Fruit fly (Drosophila melanogaster) whole organism, embryonic: ENCODE measurements around the gene Best4.

Source experiments
- Ada2b ChIP-seq: fragments of 200-800 bp; sonication (Bioruptor generic); IDR thresholded peaks from 2 replicates; pipeline ENCODE4 v1.3.6; 2022; ENCODE audit warnings: missing biosample characterization, missing genetic modification characterization
- Bdp1 ChIP-seq: fragments of 200-800 bp; sonication (Bioruptor generic); optimal IDR thresholded peaks from 3 replicates; lab custom pipeline; 2016; ENCODE audit warnings: missing biosample characterization, missing genetic modification characterization
- CG10366 ChIP-seq: fragments of 200-800 bp; sonication (Bioruptor generic); IDR thresholded peaks from 2 replicates; pipeline ENCODE4 v1.3.6; 2022; ENCODE audit warnings: missing biosample characterization, missing genetic modification characterization
- CG10462 ChIP-seq: fragments of 200-800 bp; sonication (Bioruptor generic); optimal IDR thresholded peaks from 2 replicates; lab custom pipeline; 2016; ENCODE audit warnings: missing biosample characterization, missing genetic modification characterization
- CG11247 ChIP-seq: fragments of 200-800 bp; sonication (Bioruptor generic); IDR thresholded peaks from 2 replicates; pipeline ENCODE4 v1.3.6; 2022; ENCODE audit warnings: missing biosample characterization, missing genetic modification characterization
- CG12219 ChIP-seq: fragments of 200-800 bp; sonication (Bioruptor generic); optimal IDR thresholded peaks from 3 replicates; lab custom pipeline; 2018; ENCODE audit warnings: missing biosample characterization, mild to moderate bottlenecking, missing genetic modification characterization
- CG12236 ChIP-seq: fragments of 200-800 bp; sonication (Bioruptor generic); optimal IDR thresholded peaks from 2 replicates; lab custom pipeline; 2016; ENCODE audit warnings: missing biosample characterization, missing genetic modification characterization
- CG12299 ChIP-seq: fragments of 200-800 bp; sonication (Bioruptor generic); optimal IDR thresholded peaks from 2 replicates; lab custom pipeline; 2018; ENCODE audit warnings: missing biosample characterization, mild to moderate bottlenecking, missing genetic modification characterization
- CG13424 ChIP-seq: fragments of 200-800 bp; sonication (Bioruptor generic); optimal IDR thresholded peaks from 2 replicates; lab custom pipeline; 2019; ENCODE audit warnings: missing biosample characterization, mild to moderate bottlenecking, missing genetic modification characterization, moderate library complexity
- CG14441 ChIP-seq: fragments of 200-800 bp; sonication (Bioruptor generic); IDR thresholded peaks from 2 replicates; pipeline ENCODE4 v1.3.6; 2022; ENCODE audit warnings: missing biosample characterization, missing genetic modification characterization
- CG14965 ChIP-seq: fragments of 200-800 bp; sonication (Bioruptor generic); optimal IDR thresholded peaks from 2 replicates; lab custom pipeline; 2016; ENCODE audit warnings: missing biosample characterization, missing genetic modification characterization, borderline replicate concordance
- CG15269 ChIP-seq: fragments of 200-800 bp; sonication (Bioruptor generic); optimal IDR thresholded peaks from 2 replicates; lab custom pipeline; 2018; ENCODE audit warnings: missing biosample characterization, mild to moderate bottlenecking, missing genetic modification characterization, moderate library complexity
- CG16813 ChIP-seq: fragments of 200-800 bp; sonication (Bioruptor generic); IDR thresholded peaks from 3 replicates; pipeline ENCODE4 v1.3.6; 2022; ENCODE audit warnings: missing biosample characterization, missing genetic modification characterization; ENCODE audit not compliant: partially characterized antibody
- CG17361 ChIP-seq: fragments of 200-800 bp; sonication (Bioruptor generic); IDR thresholded peaks from 3 replicates; pipeline ENCODE4 v1.3.6; 2022; ENCODE audit warnings: missing biosample characterization, missing genetic modification characterization
- CG17802 ChIP-seq: fragments of 200-800 bp; sonication (Bioruptor generic); optimal IDR thresholded peaks from 2 replicates; lab custom pipeline; 2018; ENCODE audit warnings: missing biosample characterization, mild to moderate bottlenecking, missing genetic modification characterization, moderate library complexity
- CG2116 ChIP-seq: fragments of 200-800 bp; sonication (Bioruptor generic); optimal IDR thresholded peaks from 3 replicates; lab custom pipeline; 2018; ENCODE audit warnings: missing biosample characterization, mild to moderate bottlenecking, missing genetic modification characterization
- CG2712 ChIP-seq: fragments of 200-800 bp; optimal IDR thresholded peaks from 3 replicates; lab custom pipeline; 2019; ENCODE audit warnings: missing biosample characterization, mild to moderate bottlenecking, missing genetic modification characterization, moderate library complexity
- CG4328 ChIP-seq: fragments of 200-800 bp; sonication (Bioruptor generic); optimal IDR thresholded peaks from 3 replicates; lab custom pipeline; 2017; ENCODE audit warnings: missing biosample characterization, missing genetic modification reagents, missing genetic modification characterization
- CG4404 ChIP-seq: fragments of 200-800 bp; sonication (Bioruptor generic); IDR thresholded peaks from 2 replicates; pipeline ENCODE4 v1.3.6; 2022; ENCODE audit warnings: missing biosample characterization, missing genetic modification characterization
- CG6813 ChIP-seq: fragments of 200-800 bp; sonication (Bioruptor generic); optimal IDR thresholded peaks from 2 replicates; lab custom pipeline; 2017; ENCODE audit warnings: missing biosample characterization, missing genetic modification characterization, mild to moderate bottlenecking, moderate library complexity, missing genetic modification reagents
- CG6854 ChIP-seq: fragments of 200-800 bp; sonication (Bioruptor generic); optimal IDR thresholded peaks from 3 replicates; lab custom pipeline; 2017; ENCODE audit warnings: missing biosample characterization, mild to moderate bottlenecking, missing genetic modification characterization
- CG7271 ChIP-seq: fragments of 200-800 bp; sonication (Bioruptor generic); optimal IDR thresholded peaks from 2 replicates; lab custom pipeline; 2018; ENCODE audit warnings: missing biosample characterization, mild to moderate bottlenecking, missing genetic modification characterization, moderate library complexity
- CG8924 ChIP-seq: fragments of 200-800 bp; optimal IDR thresholded peaks from 3 replicates; lab custom pipeline; 2019; ENCODE audit warnings: missing biosample characterization, mild to moderate bottlenecking, missing genetic modification characterization, moderate library complexity
- CG9215 ChIP-seq: fragments of 200-800 bp; sonication (Bioruptor generic); IDR thresholded peaks from 2 replicates; pipeline ENCODE4 v1.3.6; 2022; ENCODE audit warnings: missing biosample characterization, missing genetic modification characterization
- CHES-1-like ChIP-seq: fragments of 200-800 bp; sonication (Bioruptor generic); optimal IDR thresholded peaks from 2 replicates; lab custom pipeline; 2016; ENCODE audit warnings: missing biosample characterization, missing genetic modification characterization
- CTCF ChIP-seq: fragments of 200-800 bp; sonication (Bioruptor generic); optimal IDR thresholded peaks from 2 replicates; lab custom pipeline; 2017; ENCODE audit warnings: missing biosample characterization, mild to moderate bottlenecking, missing genetic modification characterization, moderate library complexity
- D ChIP-seq, 2 experiments: fragments of 200-800 bp in 1 of 2; fragments of >200 bp in 1 of 2; sonication (Bioruptor generic) in 1 of 2; optimal IDR thresholded peaks; 2 replicates in 1 of 2; 3 replicates in 1 of 2; lab custom pipeline; 2017; ENCODE audit warnings: mild to moderate bottlenecking in 1 of 2, missing biosample characterization in 1 of 2, missing genetic modification characterization in 1 of 2, missing genetic modification reagents in 1 of 2
- Dfd ChIP-seq, 2 experiments: fragments of >200 bp; optimal IDR thresholded peaks; 2 replicates each; lab custom pipeline; 2017; ENCODE audit warnings: missing biosample characterization in 2 of 2, missing genetic modification characterization in 2 of 2
- Fer1 ChIP-seq: fragments of 200-800 bp; sonication (Bioruptor generic); optimal IDR thresholded peaks from 2 replicates; lab custom pipeline; 2017; ENCODE audit warnings: missing biosample characterization, mild to moderate bottlenecking, missing genetic modification characterization
- Hmr ChIP-seq: fragments of 200-800 bp; sonication (Bioruptor generic); optimal IDR thresholded peaks from 3 replicates; lab custom pipeline; 2017; ENCODE audit warnings: mild to moderate bottlenecking, missing biosample characterization, missing genetic modification reagents, missing genetic modification characterization
- MBD-R2 ChIP-seq: fragments of 200-800 bp; sonication (Bioruptor generic); IDR thresholded peaks from 2 replicates; pipeline ENCODE4 v1.3.6; 2022; ENCODE audit warnings: missing biosample characterization, missing genetic modification characterization
- Mes4 ChIP-seq: fragments of 200-800 bp; sonication (Bioruptor generic); optimal IDR thresholded peaks from 2 replicates; lab custom pipeline; 2016; ENCODE audit warnings: missing biosample characterization, missing genetic modification characterization
- Oaz ChIP-seq: fragments of 200-800 bp; sonication (Bioruptor generic); IDR thresholded peaks from 2 replicates; pipeline ENCODE4 v1.3.6; 2022; ENCODE audit warnings: missing biosample characterization, missing genetic modification characterization
- Usf ChIP-seq: fragments of 200-800 bp; sonication (Bioruptor generic); optimal IDR thresholded peaks from 2 replicates; lab custom pipeline; 2017; ENCODE audit warnings: missing genotype, missing biosample characterization, missing genetic modification characterization
- Xbp1 ChIP-seq: fragments of 200-800 bp; sonication (Bioruptor generic); optimal IDR thresholded peaks from 3 replicates; lab custom pipeline; 2016; ENCODE audit warnings: missing biosample characterization, mild to moderate bottlenecking, missing genetic modification characterization
- ac ChIP-seq: fragments of 200-800 bp; sonication (Bioruptor generic); optimal IDR thresholded peaks from 3 replicates; lab custom pipeline; 2017; ENCODE audit warnings: missing biosample characterization, mild to moderate bottlenecking, missing genetic modification characterization
- croc ChIP-seq: fragments of 200-800 bp; sonication (Bioruptor generic); conservative IDR thresholded peaks from 3 replicates; pipeline ENCODE4 v1.3.6; 2022; ENCODE audit warnings: missing biosample characterization, missing genetic modification characterization
- dati ChIP-seq: fragments of 200-800 bp; sonication (Bioruptor generic); IDR thresholded peaks from 2 replicates; pipeline ENCODE4 v1.3.6; 2022; ENCODE audit warnings: missing biosample characterization, missing genetic modification characterization
- disco-r ChIP-seq: fragments of 200-800 bp; sonication (Bioruptor generic); optimal IDR thresholded peaks from 2 replicates; lab custom pipeline; 2016; ENCODE audit warnings: missing biosample characterization, missing genetic modification characterization
- hb ChIP-seq: fragments of 200-800 bp; sonication (Bioruptor generic); IDR thresholded peaks from 3 replicates; pipeline ENCODE4 v1.3.6; 2022; ENCODE audit warnings: missing biosample characterization, missing genetic modification characterization; ENCODE audit not compliant: partially characterized antibody
- her ChIP-seq: fragments of 200-800 bp; sonication (Bioruptor generic); optimal IDR thresholded peaks from 2 replicates; lab custom pipeline; 2016; ENCODE audit warnings: missing biosample characterization, missing genetic modification characterization
- hkb ChIP-seq, 2 experiments: fragments of 200-800 bp in 1 of 2; fragments of >200 bp in 1 of 2; sonication (Bioruptor generic) in 1 of 2; IDR thresholded peaks in 1 of 2; optimal IDR thresholded peaks in 1 of 2; 2 replicates each; pipeline versions ENCODE4 v1.3.6 to Lab custom; 2017 to 2022; ENCODE audit warnings: missing biosample characterization in 1 of 2, missing genetic modification characterization in 1 of 2
- kah ChIP-seq: fragments of 200-800 bp; sonication (Bioruptor generic); optimal IDR thresholded peaks from 2 replicates; lab custom pipeline; 2018; ENCODE audit warnings: missing biosample characterization, mild to moderate bottlenecking, missing genetic modification characterization
- lab ChIP-seq: fragments of 200-800 bp; sonication (Bioruptor generic); optimal IDR thresholded peaks from 3 replicates; lab custom pipeline; 2017; ENCODE audit warnings: missing biosample characterization, missing genetic modification characterization, mild to moderate bottlenecking, moderate library complexity, missing genetic modification reagents
- oc ChIP-seq: fragments of 200-800 bp; sonication (Bioruptor generic); optimal IDR thresholded peaks from 2 replicates; lab custom pipeline; 2018; ENCODE audit warnings: missing biosample characterization, mild to moderate bottlenecking, missing genetic modification characterization, moderate library complexity
- otp ChIP-seq: fragments of 200-800 bp; sonication (Bioruptor generic); IDR thresholded peaks from 3 replicates; pipeline ENCODE4, ENCODE4 v1.3.6; 2022; ENCODE audit warnings: missing biosample characterization, missing genetic modification characterization
- pb ChIP-seq: fragments of 200-800 bp; sonication (Bioruptor generic); optimal IDR thresholded peaks from 3 replicates; lab custom pipeline; 2016; ENCODE audit warnings: missing biosample characterization, missing genetic modification characterization
- salm ChIP-seq: fragments of 200-800 bp; sonication (Bioruptor generic); optimal IDR thresholded peaks from 2 replicates; lab custom pipeline; 2018; ENCODE audit warnings: missing biosample characterization, mild to moderate bottlenecking, missing genetic modification characterization
- sc ChIP-seq, 3 experiments: fragments of >200 bp in 2 of 3; fragments of 200-800 bp in 1 of 3; sonication (Bioruptor generic) in 1 of 3; optimal IDR thresholded peaks; 2 replicates in 2 of 3; 3 replicates in 1 of 3; lab custom pipeline; 2017; ENCODE audit warnings: mild to moderate bottlenecking in 1 of 3, missing biosample characterization in 1 of 3, missing genetic modification characterization in 1 of 3, missing genetic modification reagents in 1 of 3
- slou ChIP-seq: fragments of 200-800 bp; sonication (Bioruptor generic); optimal IDR thresholded peaks from 3 replicates; lab custom pipeline; 2016; ENCODE audit warnings: missing biosample characterization, missing genetic modification characterization
- vnd ChIP-seq: fragments of 200-800 bp; sonication (Bioruptor generic); IDR thresholded peaks from 3 replicates; pipeline ENCODE4 v1.3.6; 2022; ENCODE audit warnings: missing biosample characterization, missing genetic modification characterization; ENCODE audit not compliant: partially characterized antibody

The Best4 gene

dm6 chr3L:15330161-15330542, 31.4 kb downstream of the Best4 start:
- peak; percentile 63 for TF ChIP-seq CG2712 (tag; lab: Kevin White, UChicago)
- TF ChIP-seq kah: no peak
- TF ChIP-seq CG2116 (GFP tag; lab: Kevin White, UChicago): peak; percentile 1
- TF ChIP-seq Usf: no peak
- TF ChIP-seq vnd: no peak
- TF ChIP-seq CG4404 (GFP tag; lab: Robert Waterston, UW): peak; percentile 68
- no peak for TF ChIP-seq oc (tag; lab: Kevin White, UChicago)
- TF ChIP-seq CG10462 (GFP tag; lab: Kevin White, UChicago): no peak
- TF ChIP-seq Bdp1 (GFP tag; lab: Kevin White, UChicago): no peak
- TF ChIP-seq otp (GFP tag; lab: Robert Waterston, UW): no peak
- no peak for TF ChIP-seq hb (GFP tag; lab: Robert Waterston, UW)
- TF ChIP-seq slou (GFP tag; lab: Kevin White, UChicago): no peak
- TF ChIP-seq CG12299 (tag; lab: Kevin White, UChicago): no peak
- no peak for TF ChIP-seq CG14965
- no peak for TF ChIP-seq dati
- no peak for TF ChIP-seq CG13424 (tag; lab: Kevin White, UChicago)
- no peak for TF ChIP-seq CG17802 (tag; lab: Kevin White, UChicago)
- no peak for TF ChIP-seq CG9215 (GFP tag; lab: Robert Waterston, UW)
- TF ChIP-seq ac (GFP tag; lab: Kevin White, UChicago): peak; percentile 22
- no peak for TF ChIP-seq Hmr (GFP tag; lab: Kevin White, UChicago)
- TF ChIP-seq CHES-1-like: no peak
- no peak for TF ChIP-seq CG12236 (GFP tag; lab: Kevin White, UChicago)
- TF ChIP-seq CG15269 (tag; lab: Kevin White, UChicago): no peak
- no peak for TF ChIP-seq CG6813 (GFP tag; lab: Kevin White, UChicago)
- no peak for TF ChIP-seq CTCF
- TF ChIP-seq salm: no peak
- TF ChIP-seq Mes4 (GFP tag; lab: Kevin White, UChicago): no peak
- TF ChIP-seq CG6854: no peak
- TF ChIP-seq Oaz: no peak
- TF ChIP-seq pb (GFP tag; lab: Kevin White, UChicago): no peak
- peak; percentile 60 for TF ChIP-seq CG8924
- TF ChIP-seq her (GFP tag; lab: Kevin White, UChicago): no peak
- no peak for TF ChIP-seq sc (optimal IDR thresholded peaks at IDR 0.05; lab: Kevin White, UChicago)
- TF ChIP-seq sc (GFP tag; optimal IDR thresholded peaks at IDR 0.05; lab: Kevin White, UChicago): no peak
- no peak for TF ChIP-seq Dfd (GFP tag; optimal IDR thresholded peaks at IDR 0.05; lab: Kevin White, UChicago)
- no peak for TF ChIP-seq CG10366 (GFP tag; lab: Robert Waterston, UW)
- TF ChIP-seq MBD-R2 (GFP tag; lab: Robert Waterston, UW): no peak
- TF ChIP-seq lab (GFP tag; lab: Kevin White, UChicago): no peak
- TF ChIP-seq CG17361: peak; percentile 46; the same call in 1 of the 3 replicates
- peak; percentile 54 for TF ChIP-seq CG7271
- no peak for TF ChIP-seq CG11247 (GFP tag; lab: Robert Waterston, UW)
- peak; percentile 14 for TF ChIP-seq Xbp1
- no peak for TF ChIP-seq CG16813 (GFP tag; lab: Robert Waterston, UW)
- TF ChIP-seq CG14441 (GFP tag; lab: Robert Waterston, UW): no peak
- TF ChIP-seq hkb (optimal IDR thresholded peaks at IDR 0.05; lab: Kevin White, UChicago): no peak
- no peak for TF ChIP-seq hkb (GFP tag; IDR thresholded peaks at IDR 0.05; lab: Robert Waterston, UW)
- TF ChIP-seq D (optimal IDR thresholded peaks at IDR 0.05; lab: Kevin White, UChicago): no peak
- TF ChIP-seq D (GFP tag; optimal IDR thresholded peaks at IDR 0.05; lab: Kevin White, UChicago): peak; percentile 5
- TF ChIP-seq disco-r (GFP tag; lab: Kevin White, UChicago): no peak
- TF ChIP-seq CG12219: no peak
- no peak for TF ChIP-seq croc
- TF ChIP-seq Ada2b: no peak
- no peak for TF ChIP-seq Fer1 (GFP tag; lab: Kevin White, UChicago)
- no peak for TF ChIP-seq CG4328
